Worm (Caenorhabditis elegans) whole organism, L3 larva: ENCODE results near the gene C53B7.3.

Experiments
- ama-1 ChIP-seq: fragments of 150-350 bp; optimal IDR thresholded peaks from 2 replicates; lab custom pipeline; 2018
- ceh-82 ChIP-seq: fragments of 150-350 bp; optimal IDR thresholded peaks from 2 replicates; lab custom pipeline; 2014; ENCODE audit warnings: missing biosample characterization, missing genetic modification characterization
- lin-39 ChIP-seq: fragments of 150-350 bp; optimal IDR thresholded peaks from 2 replicates; lab custom pipeline; 2018; ENCODE audit warnings: missing biosample characterization, missing genetic modification reagents, missing genetic modification characterization
- nhr-23 ChIP-seq: fragments of 150-350 bp; optimal IDR thresholded peaks from 2 replicates; lab custom pipeline; 2014; ENCODE audit warnings: missing biosample characterization, missing genetic modification reagents, missing genetic modification characterization
- nhr-237 ChIP-seq: fragments of 150-350 bp; optimal IDR thresholded peaks from 2 replicates; lab custom pipeline; 2014; ENCODE audit warnings: missing biosample characterization, missing genetic modification characterization
- nhr-25 ChIP-seq: sonication (generic microtip); optimal IDR thresholded peaks from 2 replicates; lab custom pipeline; 2017; ENCODE audit warnings: missing biosample characterization, missing genetic modification characterization
- pha-4 ChIP-seq: fragments of 150-350 bp; optimal IDR thresholded peaks from 2 replicates; lab custom pipeline; 2014; ENCODE audit warnings: missing biosample characterization, missing genetic modification reagents, missing genetic modification characterization
- skn-1 ChIP-seq: fragments of 150-350 bp; optimal IDR thresholded peaks from 2 replicates; lab custom pipeline; 2014; ENCODE audit warnings: missing biosample characterization, missing genetic modification characterization
- snpc-4 ChIP-seq: fragments of 150-350 bp; optimal IDR thresholded peaks from 2 replicates; lab custom pipeline; 2014; ENCODE audit warnings: missing biosample characterization, missing genetic modification characterization
- ztf-11 ChIP-seq: fragments of 150-350 bp; optimal IDR thresholded peaks from 2 replicates; lab custom pipeline; 2014; ENCODE audit warnings: missing biosample characterization, missing genetic modification characterization

ce11 chrX:6808239-6808638, 36.3 kb upstream of the C53B7.3 start:
- TF ChIP-seq nhr-237 (tag; lab: Kevin White, UChicago) (no peak), snpc-4 (no peak), ama-1 (no peak), pha-4 (tag; lab: Kevin White, UChicago) (no peak), nhr-25 (tag; lab: Kevin White, UChicago) (no peak), skn-1 (tag; lab: Kevin White, UChicago) (no peak), nhr-23 (tag; lab: Kevin White, UChicago) (no peak), ztf-11 (tag; lab: Kevin White, UChicago) (no peak), ceh-82 (tag; lab: Kevin White, UChicago) (no peak), lin-39 (tag; lab: Kevin White, UChicago) (peak; percentile 38)
